Worm (Caenorhabditis elegans) whole organism, L2 larva: ENCODE results near the gene C37C3.17.

Experiments used
- Y55F3AM.14 ChIP-seq: fragments of 200-800 bp; sonication (Bioruptor generic); optimal IDR thresholded peaks from 2 replicates; lab custom pipeline; 2018; ENCODE audit warnings: mild to moderate bottlenecking, missing genetic modification characterization, missing compliant biosample characterization
- alr-1 ChIP-seq: fragments of 150-350 bp; optimal IDR thresholded peaks from 2 replicates; lab custom pipeline; 2014; ENCODE audit warnings: missing biosample characterization, missing genetic modification characterization
- ama-1 ChIP-seq: fragments of 150-350 bp; optimal IDR thresholded peaks from 2 replicates; lab custom pipeline; 2018; ENCODE audit warnings: inconsistent platforms
- ceh-82 ChIP-seq: fragments of 150-350 bp; optimal IDR thresholded peaks from 2 replicates; lab custom pipeline; 2014; ENCODE audit warnings: missing biosample characterization, missing genetic modification characterization
- fos-1 ChIP-seq: fragments of 150-350 bp; optimal IDR thresholded peaks from 2 replicates; lab custom pipeline; 2014; ENCODE audit warnings: missing biosample characterization, missing genetic modification characterization
- mab-5 ChIP-seq: fragments of 150-350 bp; optimal IDR thresholded peaks from 2 replicates; lab custom pipeline; 2014; ENCODE audit warnings: missing biosample characterization, missing genetic modification characterization
- nhr-10 ChIP-seq: sonication (generic microtip); optimal IDR thresholded peaks from 2 replicates; lab custom pipeline; 2017; ENCODE audit warnings: missing biosample characterization, missing genetic modification characterization
- nhr-11 ChIP-seq: fragments of 150-350 bp; optimal IDR thresholded peaks from 2 replicates; lab custom pipeline; 2014; ENCODE audit warnings: missing biosample characterization, missing genetic modification characterization
- nhr-25 ChIP-seq: fragments of 150-350 bp; sonication (generic microtip); optimal IDR thresholded peaks from 3 replicates; lab custom pipeline; 2014; ENCODE audit warnings: missing biosample characterization, missing genetic modification characterization
- nhr-6 ChIP-seq: fragments of 150-350 bp; optimal IDR thresholded peaks from 2 replicates; lab custom pipeline; 2014; ENCODE audit warnings: missing biosample characterization, missing genetic modification characterization
- nhr-77 ChIP-seq: fragments of 150-350 bp; optimal IDR thresholded peaks from 2 replicates; lab custom pipeline; 2014; ENCODE audit warnings: missing biosample characterization, missing genetic modification characterization
- sem-4 ChIP-seq: fragments of 150-350 bp; optimal IDR thresholded peaks from 2 replicates; lab custom pipeline; 2014; ENCODE audit warnings: missing biosample characterization, missing genetic modification reagents, missing genetic modification characterization
- ztf-11 ChIP-seq: sonication (generic microtip); optimal IDR thresholded peaks from 2 replicates; lab custom pipeline; 2017; ENCODE audit warnings: missing biosample characterization, missing genetic modification characterization

ce11 chrV:7814601-7815000 is 47.1 kb downstream of the C37C3.17 start, which contains the start of gene ZK742.6:
- TF ChIP-seq nhr-25: no peak
- TF ChIP-seq nhr-10 (tag; lab: Kevin White, UChicago): no peak
- no peak for TF ChIP-seq ama-1 (lab: Kevin White, UChicago)
- no peak for TF ChIP-seq ztf-11 (tag; lab: Kevin White, UChicago)
- no peak for TF ChIP-seq nhr-77
- no peak for TF ChIP-seq alr-1 (tag; lab: Kevin White, UChicago)
- TF ChIP-seq nhr-11: no peak
- TF ChIP-seq nhr-6 (tag; lab: Kevin White, UChicago): no peak
- TF ChIP-seq ceh-82 (tag; lab: Kevin White, UChicago): no peak
- no peak for TF ChIP-seq fos-1 (tag; lab: Kevin White, UChicago)
- no peak for TF ChIP-seq sem-4
- no peak for TF ChIP-seq Y55F3AM.14 (GFP tag; lab: Kevin White, UChicago)
- no peak for TF ChIP-seq mab-5
